Worm (Caenorhabditis elegans) whole organism, midembryonic: ENCODE results near the gene F25B3.5.

Experiments
- cog-1 ChIP-seq: sonication (generic microtip); optimal IDR thresholded peaks from 2 replicates; lab custom pipeline; 2016; ENCODE audit warnings: missing genetic modification characterization, missing compliant biosample characterization
- flt-1 ChIP-seq: fragments of 200-800 bp; sonication (Bioruptor generic); IDR thresholded peaks from 2 replicates; pipeline ENCODE4 v1.3.6; 2022; ENCODE audit warnings: missing genetic modification characterization, missing compliant biosample characterization
- med-1 ChIP-seq: sonication (generic microtip); optimal IDR thresholded peaks from 2 replicates; lab custom pipeline; 2017; ENCODE audit warnings: missing genetic modification characterization, mild to moderate bottlenecking, missing compliant biosample characterization, antibody characterized with exemption, missing genetic modification reagents; ENCODE audit not compliant: insufficient read depth
- tab-1 ChIP-seq: fragments of 200-800 bp; sonication (Bioruptor generic); IDR thresholded peaks from 2 replicates; pipeline ENCODE4 v1.3.6; 2022; ENCODE audit warnings: missing genetic modification characterization, missing compliant biosample characterization

ce11 chrV:9541506-9541905 lies 28.6 kb downstream of the F25B3.5 start, which contains the start of gene C50F4.16:
- TF ChIP-seq cog-1 (no peak), flt-1 (no peak), tab-1 (GFP tag; lab: Robert Waterston, UW) (no peak), med-1 (GFP tag; lab: Kevin White, UChicago) (no peak)
